Worm (Caenorhabditis elegans): ENCODE results near the gene lst-5.

lst-5 gene

DNA sequence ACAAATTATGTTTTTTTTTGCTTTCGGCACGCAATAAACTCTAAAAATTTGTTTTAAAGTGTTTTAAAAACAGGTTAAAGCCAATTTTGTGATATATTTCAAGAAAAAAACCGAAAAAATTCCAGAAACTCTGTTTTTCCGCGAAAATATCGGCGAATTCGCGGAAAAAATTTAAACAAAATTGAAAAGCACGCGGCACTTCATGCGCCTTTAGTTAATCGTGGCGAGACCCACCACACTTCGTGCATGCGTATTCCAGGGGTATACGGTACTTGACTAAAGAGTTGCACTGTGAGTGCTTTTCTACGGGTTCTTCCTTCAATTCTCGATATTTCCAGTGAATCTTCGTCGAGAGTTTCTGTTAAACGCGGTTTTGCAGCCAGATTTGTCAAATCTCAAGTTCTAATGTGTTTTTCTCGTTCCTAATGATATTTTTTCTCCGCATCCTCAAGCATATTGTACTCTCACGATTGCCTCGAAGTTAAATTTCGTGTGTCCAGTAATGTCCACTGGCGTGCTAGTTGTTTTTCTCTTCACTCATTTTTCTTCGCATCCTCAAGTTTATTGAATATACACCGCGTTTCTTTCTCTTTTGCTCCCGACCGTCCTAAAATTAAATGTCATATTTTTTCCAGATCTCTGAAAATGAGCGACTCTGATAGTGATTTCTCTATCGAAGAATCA lies 15.1 kb downstream of the lst-5 start, which contains the start of gene cin-4:
Gene cin-4 (plus strand): TSS at position 634 of the 684 bp plus-strand sequence.
- no peak for TF ChIP-seq unc-62 (GFP tag; optimal IDR thresholded peaks at IDR 0.05)

DNA sequence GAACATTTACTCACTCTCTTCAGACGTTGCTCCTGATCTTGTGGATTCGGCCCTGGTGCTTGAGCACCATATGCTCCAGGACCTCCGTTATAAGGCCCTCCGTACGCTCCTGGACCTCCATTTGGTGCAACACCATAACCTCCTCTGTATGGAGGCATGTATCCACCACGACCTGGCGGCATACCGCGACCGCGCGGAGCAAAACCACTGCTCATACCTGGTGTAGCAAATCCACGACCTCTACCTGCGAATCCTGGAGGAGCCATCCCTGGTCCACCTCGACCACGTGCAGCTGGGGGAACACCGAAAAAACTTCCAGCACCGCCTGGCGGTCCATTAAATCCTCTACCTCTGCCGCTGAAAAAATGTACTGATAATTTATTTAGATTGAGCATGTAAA lies 26.8 kb downstream of the lst-5 start:
- no peak for TF ChIP-seq unc-62 (GFP tag; optimal IDR thresholded peaks at IDR 0.05)

DNA sequence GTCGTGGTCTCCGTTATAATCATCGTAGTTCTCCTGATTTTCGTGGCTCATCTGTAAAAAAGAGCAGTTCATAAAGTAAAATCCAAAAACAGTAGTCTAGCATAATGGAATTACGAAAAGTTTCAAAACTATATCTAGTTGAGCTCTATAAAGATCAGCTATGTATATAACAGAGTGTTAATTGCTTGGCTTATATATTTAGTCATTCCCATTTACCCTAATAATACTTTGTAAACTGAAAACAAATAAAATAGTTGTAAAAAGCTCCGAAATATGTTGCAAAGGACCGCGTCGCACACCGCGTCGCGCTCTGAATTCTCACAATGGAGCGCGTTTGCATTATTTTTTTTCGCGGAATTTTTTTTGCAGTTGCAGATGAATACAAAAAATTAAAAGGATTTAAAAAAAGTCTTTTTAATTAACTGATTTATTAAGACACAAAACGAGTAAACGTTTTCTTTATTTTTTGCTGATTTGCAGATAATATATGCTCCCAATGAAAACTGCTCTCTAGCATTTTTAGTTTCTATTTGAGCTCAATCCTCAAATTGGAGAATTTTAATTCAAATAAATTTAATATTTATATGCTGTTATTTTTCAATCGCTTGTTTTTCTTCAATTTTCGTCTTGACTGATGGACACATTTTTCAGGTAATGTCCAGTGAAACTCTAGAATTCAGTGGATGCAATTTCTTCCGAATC lies 27.5 kb downstream of the lst-5 start, which contains the start of the genes tcer-1 and ZK1127.5:
Gene tcer-1 (minus strand): TSS at position 51 of the 702 bp plus-strand sequence.
Gene ZK1127.5 (plus strand): TSS at position 652 of the 702 bp plus-strand sequence.
- no peak for TF ChIP-seq unc-62 (GFP tag; optimal IDR thresholded peaks at IDR 0.05)

DNA sequence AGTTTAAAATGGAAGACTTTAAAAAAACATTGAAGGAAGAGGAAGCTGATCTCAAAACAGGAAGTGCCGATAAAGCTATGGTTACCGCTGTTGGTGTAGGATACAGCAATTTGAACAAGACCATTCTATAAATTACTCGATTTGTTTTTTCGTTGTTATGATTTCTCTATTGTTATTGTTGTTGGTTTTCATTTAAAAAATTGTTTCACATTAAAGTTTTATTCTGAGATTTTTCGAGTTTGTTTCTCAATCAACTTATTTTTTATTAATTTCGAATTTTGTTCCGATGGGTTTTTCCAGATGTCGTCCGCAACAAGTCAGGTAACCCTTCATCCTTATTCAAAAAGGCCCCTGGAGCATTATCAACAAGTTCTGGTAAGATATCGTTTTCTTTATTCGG lies 29.1 kb downstream of the lst-5 start, which contains the start of gene ZK1127.12:
Gene ZK1127.12 (plus strand): TSS at position 301 of the 400 bp plus-strand sequence.
- TF ChIP-seq unc-62 (GFP tag; optimal IDR thresholded peaks at IDR 0.05), result no peak

DNA sequence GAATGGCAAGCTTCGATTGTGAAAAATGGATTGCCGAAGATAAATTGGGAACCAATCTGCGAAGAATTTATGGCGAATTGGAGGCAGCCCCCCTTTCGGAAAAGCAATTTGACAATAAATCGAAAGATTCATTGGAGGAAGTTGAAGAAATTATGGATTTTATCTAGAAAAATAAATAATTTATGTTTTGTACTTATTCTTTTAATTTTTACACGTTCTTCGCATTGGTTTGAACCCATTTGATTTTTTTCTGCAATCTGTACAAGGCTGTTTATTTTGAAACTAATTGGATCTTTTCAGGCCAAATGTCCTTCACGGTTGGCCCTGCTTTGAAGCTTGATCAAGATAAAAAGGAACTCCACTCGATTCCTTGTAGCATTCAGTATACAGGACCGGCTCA lies 30.3 kb downstream of the lst-5 start, which contains the start of gene ZK1127.13:
Gene ZK1127.13 (plus strand): TSS at position 301 of the 400 bp plus-strand sequence.
- TF ChIP-seq unc-62 (GFP tag; optimal IDR thresholded peaks at IDR 0.05), result no peak

DNA sequence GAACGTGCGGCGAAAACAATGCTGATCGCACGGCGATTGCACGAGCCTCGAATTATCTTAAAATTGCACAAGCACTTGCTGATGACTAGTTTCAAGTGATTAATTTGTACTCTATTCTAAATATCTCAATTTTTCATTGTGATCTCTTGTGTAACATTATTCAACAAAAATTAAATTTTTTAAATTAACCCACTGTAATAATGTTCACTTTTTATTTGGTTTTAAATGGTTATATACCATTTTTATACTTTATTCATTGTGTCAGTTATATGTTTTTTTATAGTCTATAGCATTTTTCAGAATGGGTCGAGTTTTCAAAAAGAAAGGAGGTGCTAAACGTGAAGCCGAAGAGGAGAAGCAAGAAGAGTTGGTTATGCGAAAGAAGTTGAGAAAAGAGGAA lies 30.9 kb downstream of the lst-5 start, which contains the start of gene ZK1127.4:
Gene ZK1127.4 (plus strand): TSS at position 301 of the 400 bp plus-strand sequence.
- no peak for TF ChIP-seq unc-62 (GFP tag; optimal IDR thresholded peaks at IDR 0.05)

DNA sequence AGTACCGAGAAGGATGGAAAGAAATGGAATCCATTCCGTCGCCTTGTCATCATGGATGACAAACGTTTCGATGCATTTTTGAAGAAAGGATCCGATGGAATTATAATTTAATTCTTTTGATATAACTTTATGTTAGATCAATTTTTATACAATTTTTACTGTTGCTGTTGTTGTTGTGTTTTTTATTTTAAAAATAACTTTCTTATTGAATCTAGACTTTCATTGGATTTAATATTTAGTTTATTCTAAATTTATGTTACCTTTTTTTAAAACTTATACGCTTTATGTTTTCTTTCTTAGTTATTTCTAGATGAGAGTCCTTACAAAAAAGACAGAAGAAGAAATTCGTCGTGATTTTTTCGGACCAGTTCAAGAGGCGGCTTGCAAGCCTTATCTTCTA lies 32.3 kb downstream of the lst-5 start, which contains the start of gene ZK1127.3:
Gene ZK1127.3 (plus strand): TSS at position 301 of the 400 bp plus-strand sequence.
- TF ChIP-seq unc-62 (GFP tag; optimal IDR thresholded peaks at IDR 0.05), result no peak

DNA sequence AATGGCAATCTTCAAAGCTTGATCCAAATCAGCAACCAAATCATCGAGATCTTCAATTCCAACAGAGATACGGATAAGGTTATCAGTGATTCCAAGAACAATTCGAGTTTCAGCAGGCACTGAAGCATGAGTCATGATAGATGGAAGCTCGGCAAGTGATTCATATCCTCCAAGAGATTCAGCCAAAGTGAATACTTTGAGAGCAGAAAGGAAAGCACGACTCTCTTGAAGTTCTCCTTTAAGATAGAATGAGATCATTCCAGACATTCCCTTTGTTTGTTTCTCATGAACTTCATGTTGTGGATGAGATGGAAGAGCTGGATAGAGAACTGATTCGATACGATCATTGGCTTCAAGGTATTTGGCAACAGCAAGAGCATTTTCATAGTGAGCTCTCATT lies 33.6 kb downstream of the lst-5 start:
- TF ChIP-seq unc-62 (GFP tag; optimal IDR thresholded peaks at IDR 0.05), result no peak

DNA sequence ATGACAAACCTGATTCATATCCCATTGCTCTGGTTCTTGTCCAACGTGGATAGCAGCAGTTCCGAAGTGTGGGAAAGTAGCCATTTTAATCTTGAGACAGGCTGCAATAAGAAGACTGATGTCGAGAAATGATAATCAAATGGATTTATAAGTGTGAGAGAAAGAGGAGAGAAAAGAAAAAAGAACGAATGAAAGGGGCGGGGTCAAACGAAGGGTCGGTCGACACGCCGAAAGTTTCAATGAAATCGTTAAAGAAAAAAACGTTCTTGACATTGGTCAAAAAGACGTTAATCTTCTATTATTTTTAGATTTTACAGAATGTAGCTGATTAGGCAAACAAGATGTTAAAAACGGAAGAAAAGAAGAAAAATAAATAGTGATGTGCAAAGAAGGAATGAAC lies 35.1 kb downstream of the lst-5 start, which contains the start of gene cth-2:
Gene cth-2 (minus strand): TSS at position 101 of the 400 bp plus-strand sequence.
- TF ChIP-seq unc-62 (GFP tag; optimal IDR thresholded peaks at IDR 0.05), result no peak

DNA sequence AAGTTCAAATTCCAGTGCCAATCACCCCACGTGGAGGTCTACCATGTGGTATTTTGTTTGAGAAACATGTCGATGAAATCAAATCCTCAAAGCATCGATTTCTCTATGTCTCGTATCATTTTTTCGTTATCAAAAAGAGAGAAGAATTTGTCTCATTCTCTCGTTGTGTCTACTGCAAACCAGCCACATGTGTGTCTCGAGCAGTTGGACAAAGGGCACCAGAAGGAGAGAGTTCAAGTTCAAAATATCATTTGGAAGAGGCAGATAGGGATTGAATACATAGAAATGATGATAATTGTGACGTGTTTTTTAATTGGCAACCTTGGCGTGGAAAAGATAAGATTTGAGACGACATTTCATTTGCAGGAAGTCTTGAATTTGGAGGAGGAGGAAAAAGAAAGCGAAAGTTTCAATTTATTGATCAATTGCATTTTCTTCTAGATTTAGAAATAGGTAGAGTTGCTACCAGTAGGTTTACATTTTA lies 36.6 kb downstream of the lst-5 start:
- no peak for TF ChIP-seq unc-62 (GFP tag; optimal IDR thresholded peaks at IDR 0.05)

DNA sequence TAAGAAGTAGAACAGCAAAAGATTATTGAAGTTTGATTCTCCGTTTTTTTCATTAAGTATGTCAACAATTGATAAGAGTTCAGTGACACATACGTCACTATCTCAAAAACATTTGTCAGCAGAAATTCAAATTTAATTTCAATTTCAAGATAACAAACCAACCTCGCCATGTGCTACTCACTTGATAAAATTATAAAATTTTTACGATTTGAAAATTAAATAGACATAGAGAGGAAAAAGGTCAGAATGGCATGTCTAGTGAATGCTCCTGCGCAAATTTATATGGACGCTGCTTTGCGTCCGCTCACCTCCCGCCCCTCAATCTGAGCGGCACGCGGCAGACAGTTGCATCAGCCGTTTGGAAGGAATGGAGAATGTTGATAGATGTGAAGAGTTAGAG lies 37.5 kb downstream of the lst-5 start:
- TF ChIP-seq unc-62 (GFP tag; optimal IDR thresholded peaks at IDR 0.05), result no peak

DNA sequence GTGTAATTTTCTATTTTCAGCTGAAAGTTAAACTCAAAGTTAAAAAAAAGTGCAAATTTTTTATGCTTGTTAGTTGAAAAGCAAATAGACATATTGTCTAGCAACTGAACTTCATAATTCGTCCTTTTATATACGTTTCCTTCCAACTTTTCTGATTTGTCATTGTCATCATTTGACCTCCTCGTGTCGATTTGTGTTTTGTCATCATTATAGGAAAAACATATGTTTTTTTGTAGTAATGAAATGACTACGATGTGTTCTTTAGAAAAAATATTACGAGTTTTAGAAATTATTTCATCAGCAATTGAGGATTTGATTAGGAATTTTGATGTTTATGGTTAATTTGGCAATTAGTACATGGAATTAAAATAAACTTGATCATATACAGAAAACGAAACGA lies 38.1 kb downstream of the lst-5 start:
- no peak for TF ChIP-seq unc-62 (GFP tag; optimal IDR thresholded peaks at IDR 0.05)

DNA sequence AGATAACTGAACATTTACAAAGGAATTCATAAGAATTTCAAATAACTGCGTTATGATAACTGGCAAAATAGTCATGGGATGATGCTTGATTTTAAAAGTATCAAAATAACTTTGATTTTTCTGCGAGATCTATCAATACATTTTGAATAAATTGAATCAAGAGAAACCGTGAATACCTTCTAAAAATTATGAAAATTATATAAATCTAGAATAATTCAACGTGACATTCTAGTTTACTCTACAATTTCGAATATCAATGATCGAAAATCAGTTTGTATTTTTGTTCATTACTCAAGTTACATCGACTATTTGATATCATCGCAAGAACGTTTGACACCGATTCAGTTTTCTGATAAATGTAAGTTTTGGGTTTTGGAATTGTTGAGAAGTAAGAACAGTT lies 39.0 kb downstream of the lst-5 start, which contains the start of gene acs-6:
Gene acs-6 (plus strand): TSS at position 301 of the 400 bp plus-strand sequence.
- no peak for TF ChIP-seq unc-62 (GFP tag; optimal IDR thresholded peaks at IDR 0.05)

DNA sequence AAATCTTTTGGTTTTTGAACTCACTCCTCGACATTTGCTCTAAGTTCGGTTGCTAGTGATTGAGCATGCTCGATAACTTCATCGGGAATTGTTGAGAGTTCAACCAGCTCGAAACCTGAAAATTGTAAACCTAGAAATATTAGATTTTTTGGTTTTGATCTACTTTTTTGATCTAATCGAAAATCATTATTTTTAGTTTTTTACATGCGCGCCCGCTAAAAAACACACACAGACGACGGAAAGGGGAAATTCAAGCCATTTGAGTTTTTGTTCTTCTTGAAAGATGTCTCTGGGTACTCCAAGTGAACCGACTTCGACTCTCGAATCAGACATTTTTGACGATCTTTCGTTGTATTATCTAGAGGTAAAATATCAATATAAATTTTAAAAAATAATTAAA lies 42.7 kb downstream of the lst-5 start, which contains the start of gene nos-2:
Gene nos-2 (plus strand): TSS at position 228 of the 400 bp plus-strand sequence.
- TF ChIP-seq unc-62 (GFP tag; optimal IDR thresholded peaks at IDR 0.05), result no peak

DNA sequence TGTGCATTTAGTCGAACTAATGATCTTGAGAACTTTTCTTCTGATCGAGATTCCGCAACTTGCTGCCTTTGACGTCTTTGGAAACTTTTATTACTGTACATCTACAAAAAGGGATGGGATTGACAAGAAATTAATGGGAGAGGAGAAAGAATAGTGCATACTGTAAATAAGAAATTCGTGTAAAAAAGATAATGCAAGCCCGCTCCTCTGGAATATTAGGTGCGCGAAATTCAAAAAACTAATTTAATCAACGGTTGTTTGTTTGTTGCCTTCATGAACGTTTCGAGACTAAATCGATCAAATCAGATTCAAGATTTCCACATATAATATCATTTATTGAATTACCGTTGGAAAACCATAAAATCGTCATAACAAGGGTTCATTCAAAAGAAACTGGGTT lies 47.2 kb downstream of the lst-5 start, which contains the start of gene him-14:
Gene him-14 (minus strand): TSS at position 101 of the 400 bp plus-strand sequence.
- no peak for TF ChIP-seq unc-62 (GFP tag; optimal IDR thresholded peaks at IDR 0.05)

DNA sequence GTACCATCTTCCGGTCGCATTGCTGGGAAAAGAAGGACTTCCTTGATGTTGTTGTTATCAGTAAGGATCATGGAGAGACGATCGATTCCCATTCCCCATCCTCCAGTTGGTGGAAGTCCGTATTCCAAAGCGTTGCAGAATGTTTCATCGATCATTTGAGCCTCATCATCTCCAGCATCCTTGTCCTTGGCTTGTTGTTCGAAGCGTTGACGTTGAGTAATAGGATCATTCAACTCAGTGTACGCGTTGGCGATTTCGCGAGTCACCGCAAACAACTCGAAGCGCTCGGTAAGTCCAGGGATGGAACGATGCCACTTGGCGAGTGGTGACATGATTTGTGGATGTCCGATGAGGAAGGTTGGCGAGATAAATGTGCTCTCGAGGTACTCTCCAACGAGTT lies 47.7 kb downstream of the lst-5 start:
- no peak for TF ChIP-seq unc-62 (GFP tag; optimal IDR thresholded peaks at IDR 0.05)

All from whole organism, dauer.